Worm (Caenorhabditis elegans): ENCODE data around the gene ceh-92.

ce11 chrIII:11592096-11592495 lies 10.7 kb downstream of the ceh-92 start:
- TF ChIP-seq gmeb-1 (tag; optimal IDR thresholded peaks at IDR 0.05) = no peak
- no peak for TF ChIP-seq ama-1 (optimal IDR thresholded peaks at IDR 0.05)
- no peak for TF ChIP-seq R02D3.7 (tag; optimal IDR thresholded peaks at IDR 0.05)
- no peak for TF ChIP-seq lsy-2 (tag; optimal IDR thresholded peaks at IDR 0.05)
- TF ChIP-seq elt-3 (tag; optimal IDR thresholded peaks at IDR 0.05) = no peak
- no peak for TF ChIP-seq nhr-25 (tag; optimal IDR thresholded peaks at IDR 0.05)
- TF ChIP-seq snpc-4 (tag; optimal IDR thresholded peaks at IDR 0.05) = no peak

Measured in whole organism, L2 larva.